Fruit fly (Drosophila melanogaster): ENCODE measurements around the gene CG2961.

The CG2961 gene

DNA sequence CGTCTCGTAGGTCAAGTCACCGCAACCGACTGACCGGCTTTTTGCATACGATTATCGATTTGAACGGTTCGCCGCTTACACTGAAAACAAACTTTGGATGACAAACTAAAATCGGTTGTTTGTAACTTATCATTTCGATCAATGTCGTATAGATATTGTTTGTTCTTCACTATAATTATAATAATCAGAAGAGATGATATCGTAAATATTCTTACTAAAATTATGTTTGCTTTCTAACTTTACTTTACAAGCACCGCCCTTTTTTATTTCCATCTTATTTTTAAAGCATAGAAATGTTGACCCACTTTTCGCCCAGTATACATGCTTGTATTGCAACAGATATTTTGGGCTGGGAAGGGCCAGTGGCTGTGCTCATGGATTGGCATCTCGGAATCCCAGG lies at the start of gene CG2961:
TSS of gene CG2961 (minus strand) at position 16 of the 400 bp plus-strand sequence.
- TF ChIP-seq Sox14 (GFP tag; optimal IDR thresholded peaks at IDR 0.05): peak; percentile 8
- TF ChIP-seq fd85E (GFP tag; optimal IDR thresholded peaks at IDR 0.05): no peak
- TF ChIP-seq pdm3 (GFP tag; optimal IDR thresholded peaks at IDR 0.05): peak; percentile 2
- TF ChIP-seq CG11902 (GFP tag; optimal IDR thresholded peaks at IDR 0.05): no peak
- peak; percentile 59 for TF ChIP-seq Eip78C (GFP tag)
- TF ChIP-seq OdsH (GFP tag; optimal IDR thresholded peaks at IDR 0.05): peak; percentile 21
- TF ChIP-seq acj6 (GFP tag; optimal IDR thresholded peaks at IDR 0.05): peak; percentile 2
- no peak for TF ChIP-seq CG4318 (GFP tag; optimal IDR thresholded peaks at IDR 0.05)
- TF ChIP-seq CG6276 (GFP tag; optimal IDR thresholded peaks at IDR 0.05): no peak
- TF ChIP-seq CG3032 (tag; optimal IDR thresholded peaks at IDR 0.05): no peak
- TF ChIP-seq CG8119 (GFP tag; IDR thresholded peaks at IDR 0.05): 0 out of 3 replicates have a peak, but pooled peaks have one; percentile 20
- TF ChIP-seq svp (GFP tag): peak; percentile 66
- TF ChIP-seq CG3919 (GFP tag; optimal IDR thresholded peaks at IDR 0.05): no peak
- no peak for TF ChIP-seq ss (GFP tag; optimal IDR thresholded peaks at IDR 0.05)
- no peak for TF ChIP-seq fkh (GFP tag; optimal IDR thresholded peaks at IDR 0.05)
- no peak for TF ChIP-seq Met (GFP tag; optimal IDR thresholded peaks at IDR 0.05)
- TF ChIP-seq CG15336 (GFP tag; IDR thresholded peaks at IDR 0.05): 0 out of 2 replicates have a peak, but pooled peaks have one; percentile 25
- TF ChIP-seq achi (GFP tag; optimal IDR thresholded peaks at IDR 0.05): peak; percentile 4
- no peak for TF ChIP-seq CG11294 (GFP tag; IDR thresholded peaks at IDR 0.05)
- TF ChIP-seq CG32006 (GFP tag; optimal IDR thresholded peaks at IDR 0.05): peak; percentile 14
- TF ChIP-seq Ets96B (tag; optimal IDR thresholded peaks at IDR 0.05): peak; percentile 21
- no peak for TF ChIP-seq CG6792 (GFP tag; optimal IDR thresholded peaks at IDR 0.05)

DNA sequence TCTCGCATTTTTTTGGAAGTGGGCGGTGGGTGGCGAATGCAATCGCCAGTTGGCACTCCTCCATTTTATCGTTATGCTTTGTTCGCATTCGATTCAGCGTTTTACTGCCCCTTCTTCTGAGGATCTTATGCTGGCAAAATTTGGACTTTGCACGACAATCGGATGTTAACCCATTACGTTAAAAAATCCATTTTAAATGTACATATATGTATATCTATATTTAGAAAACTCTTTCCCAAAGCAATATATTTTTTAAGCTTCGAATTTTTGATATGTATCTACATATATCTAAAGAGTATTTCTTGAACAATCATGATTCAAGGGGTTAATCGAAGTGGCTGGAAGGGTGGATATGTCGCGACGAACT lies 33.1 kb upstream of the CG2961 start:
- TF ChIP-seq vri (GFP tag; optimal IDR thresholded peaks at IDR 0.05): peak; percentile 65
- peak in 1 of 2 experiments; percentile 59 for TF ChIP-seq salr (GFP tag; optimal IDR thresholded peaks at IDR 0.05)
- TF ChIP-seq CG6792 (GFP tag; optimal IDR thresholded peaks at IDR 0.05): peak; percentile 9
- peak; percentile 5 for TF ChIP-seq OdsH (GFP tag; optimal IDR thresholded peaks at IDR 0.05)
- TF ChIP-seq Hr4 (GFP tag; optimal IDR thresholded peaks at IDR 0.05): no peak
- no peak for TF ChIP-seq acj6 (GFP tag; optimal IDR thresholded peaks at IDR 0.05)
- no peak for TF ChIP-seq CG3032 (tag; optimal IDR thresholded peaks at IDR 0.05)
- TF ChIP-seq dac (GFP tag; optimal IDR thresholded peaks at IDR 0.05): no peak
- TF ChIP-seq net (GFP tag; optimal IDR thresholded peaks at IDR 0.05): peak; percentile 70
- peak; percentile 78 for TF ChIP-seq Eip93F (GFP tag; optimal IDR thresholded peaks at IDR 0.05)
- TF ChIP-seq eg (GFP tag; IDR thresholded peaks at IDR 0.05): no peak; the same call in 1 of the 3 replicates
- no peak for TF ChIP-seq CG11902 (GFP tag; optimal IDR thresholded peaks at IDR 0.05)
- peak; percentile 16 for TF ChIP-seq Lpt (GFP tag; optimal IDR thresholded peaks at IDR 0.05)
- no peak for TF ChIP-seq CG4318 (GFP tag; optimal IDR thresholded peaks at IDR 0.05)
- no peak for TF ChIP-seq CG32006 (GFP tag; optimal IDR thresholded peaks at IDR 0.05)
- TF ChIP-seq CG6276 (GFP tag; optimal IDR thresholded peaks at IDR 0.05): peak; percentile 86
- peak; percentile 70 for TF ChIP-seq spab (GFP tag; optimal IDR thresholded peaks at IDR 0.05)
- TF ChIP-seq achi (GFP tag; optimal IDR thresholded peaks at IDR 0.05): peak; percentile 51
- peak; percentile 63 for TF ChIP-seq Met (GFP tag; optimal IDR thresholded peaks at IDR 0.05)
- TF ChIP-seq CG10631 (GFP tag; optimal IDR thresholded peaks at IDR 0.05): peak; percentile 6
- peak; percentile 50 for TF ChIP-seq Smox (GFP tag; optimal IDR thresholded peaks at IDR 0.05)
- no peak for TF ChIP-seq lz (GFP tag; optimal IDR thresholded peaks at IDR 0.05)
- TF ChIP-seq fkh (GFP tag; optimal IDR thresholded peaks at IDR 0.05): no peak
- TF ChIP-seq Ets96B (tag; optimal IDR thresholded peaks at IDR 0.05): peak; percentile 56
- TF ChIP-seq CG8319 (GFP tag; optimal IDR thresholded peaks at IDR 0.05): no peak
- TF ChIP-seq Blimp-1 (GFP tag; optimal IDR thresholded peaks at IDR 0.05): peak; percentile 51
- no peak for TF ChIP-seq Gug (GFP tag; IDR thresholded peaks at IDR 0.05)
- TF ChIP-seq esn (GFP tag; optimal IDR thresholded peaks at IDR 0.05): peak; percentile 28
- peak; percentile 91 to 93 for TF ChIP-seq ss (GFP tag; optimal IDR thresholded peaks at IDR 0.05)
- no peak for TF ChIP-seq CG15336 (GFP tag; IDR thresholded peaks at IDR 0.05)
- TF ChIP-seq CG11762 (GFP tag; optimal IDR thresholded peaks at IDR 0.05; ENCODE audit: insufficient read depth): no peak
- TF ChIP-seq CG6808 (GFP tag; optimal IDR thresholded peaks at IDR 0.05): peak; percentile 76
- TF ChIP-seq svp (GFP tag): peak; percentile 76
- peak; percentile 79 for TF ChIP-seq CG9139 (GFP tag; optimal IDR thresholded peaks at IDR 0.05)
- peak; percentile 70 for TF ChIP-seq dsx (GFP tag; optimal IDR thresholded peaks at IDR 0.05; ENCODE audit: poor library complexity, severe bottlenecking)
- TF ChIP-seq CG16779 (tag; optimal IDR thresholded peaks at IDR 0.05): peak; percentile 72
- TF ChIP-seq pdm3 (GFP tag; optimal IDR thresholded peaks at IDR 0.05): peak; percentile 48
- TF ChIP-seq Sox14 (GFP tag; optimal IDR thresholded peaks at IDR 0.05): no peak
- TF ChIP-seq CG11294 (GFP tag; IDR thresholded peaks at IDR 0.05): no peak
- TF ChIP-seq cyc (GFP tag; optimal IDR thresholded peaks at IDR 0.05): no peak
- no peak for TF ChIP-seq CG31627 (GFP tag; optimal IDR thresholded peaks at IDR 0.05)
- peak; percentile 19 for TF ChIP-seq CG8632 (GFP tag; optimal IDR thresholded peaks at IDR 0.05)
- TF ChIP-seq fd59A (GFP tag; optimal IDR thresholded peaks at IDR 0.05): no peak
